Worm (Caenorhabditis elegans): ENCODE data around the gene faah-1.

- TF ChIP-seq ceh-2 (tag; optimal IDR thresholded peaks at IDR 0.05) (no peak), C38D4.7 (GFP tag; optimal IDR thresholded peaks at IDR 0.05) (no peak), tbx-2 (tag; optimal IDR thresholded peaks at IDR 0.05) (no peak), K09A11.1 (tag; optimal IDR thresholded peaks at IDR 0.05; ENCODE audit: insufficient read depth) (no peak), lin-11 (tag; optimal IDR thresholded peaks at IDR 0.05) (no peak), tbx-7 (tag; optimal IDR thresholded peaks at IDR 0.05) (no peak), elt-2 (tag; optimal IDR thresholded peaks at IDR 0.05) (no peak), F13H6.1 (tag; optimal IDR thresholded peaks at IDR 0.05) (no peak), fkh-10 (GFP tag; optimal IDR thresholded peaks at IDR 0.05) (peak; percentile 80), ceh-48 (tag; optimal IDR thresholded peaks at IDR 0.05) (no peak), npax-4 (tag; optimal IDR thresholded peaks at IDR 0.05) (no peak), ama-1 (optimal IDR thresholded peaks at IDR 0.05) (no peak), hlh-13 (GFP tag; optimal IDR thresholded peaks at IDR 0.05) (no peak), pha-4 (tag; optimal IDR thresholded peaks at IDR 0.05) (no peak)
Observed at ce11 chrIV:8181404-8181803, 22.2 kb downstream of the faah-1 start.
